Worm (Caenorhabditis elegans): ENCODE data around the gene K10D2.5.

- TF ChIP-seq W03F9.2 (tag; optimal IDR thresholded peaks at IDR 0.05), result no peak
- no peak for TF ChIP-seq dao-5 (tag; optimal IDR thresholded peaks at IDR 0.05)
Observed at ce11 chrIII:5141935-5142334, 30.6 kb upstream of the K10D2.5 start.
